Worm (Caenorhabditis elegans): ENCODE data around the gene F46B3.8.

DNA sequence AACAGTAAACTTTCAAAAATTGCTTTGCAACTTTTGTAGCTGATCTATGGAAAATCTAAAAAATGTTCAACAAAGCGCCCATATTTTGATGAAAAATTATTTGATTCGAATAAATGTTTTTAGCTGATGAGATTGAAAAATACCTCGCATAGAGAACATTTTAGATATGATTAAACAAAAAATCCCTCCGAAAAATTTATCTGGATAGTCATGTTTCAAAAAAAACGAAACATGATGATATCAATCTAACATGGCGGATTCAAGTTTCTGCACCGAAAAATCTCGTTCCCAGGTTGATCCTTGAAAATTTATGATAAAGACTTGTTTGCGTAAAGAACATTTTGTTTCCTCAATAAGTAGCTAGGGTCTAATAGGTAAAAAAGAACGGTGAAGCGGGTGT lies 14.3 kb downstream of the F46B3.8 start, which contains the start of gene ttr-12:
- TF ChIP-seq mep-1 (tag; optimal IDR thresholded peaks at IDR 0.05) = no peak
- TF ChIP-seq snpc-4 (tag; optimal IDR thresholded peaks at IDR 0.05) = no peak
- TF ChIP-seq nhr-28 (tag; optimal IDR thresholded peaks at IDR 0.05) = no peak
- TF ChIP-seq ceh-39 (tag; optimal IDR thresholded peaks at IDR 0.05) = no peak
- TF ChIP-seq nhr-12 (tag; optimal IDR thresholded peaks at IDR 0.05) = no peak
- TF ChIP-seq lin-32 (GFP tag; optimal IDR thresholded peaks at IDR 0.05) = no peak
- TF ChIP-seq ces-1 (GFP tag; optimal IDR thresholded peaks at IDR 0.05) = no peak
- TF ChIP-seq pha-4 (tag; optimal IDR thresholded peaks at IDR 0.05) = no peak
- no peak for TF ChIP-seq ceh-43 (GFP tag; optimal IDR thresholded peaks at IDR 0.05)

All from whole organism, mixed stage, embryonic.